Fruit fly (Drosophila melanogaster): ENCODE results near the gene x16.
A peak's percentile ranks its signal among the peaks of the same experiment; 100 is the strongest.

x16 gene

dm6 chr2L:6956725-6957124 lies 36.7 kb upstream of the x16 start, which contains the start of the genes CG13775 and CG3430 (continued):
- TF ChIP-seq amos (GFP tag; IDR thresholded peaks at IDR 0.05; ENCODE audit: partially characterized antibody) = peak; percentile 78
- no peak for TF ChIP-seq Dip3 (GFP tag; optimal IDR thresholded peaks at IDR 0.05)
- TF ChIP-seq CG42726 (GFP tag; IDR thresholded peaks at IDR 0.05; ENCODE audit: partially characterized antibody) = peak; percentile 66; the same call in 1 of the 2 replicates
- no peak for TF ChIP-seq CG4854 (GFP tag; optimal IDR thresholded peaks at IDR 0.05)
- no peak for TF ChIP-seq dimm (GFP tag; IDR thresholded peaks at IDR 0.05)
- TF ChIP-seq CG16779 (GFP tag; IDR thresholded peaks at IDR 0.05) = no peak
- TF ChIP-seq odd (GFP tag; optimal IDR thresholded peaks at IDR 0.05) = no peak
- TF ChIP-seq CG13624 (GFP tag; optimal IDR thresholded peaks at IDR 0.05) = peak; percentile 57
- TF ChIP-seq MBD-R2 (GFP tag; IDR thresholded peaks at IDR 0.05) = peak; percentile 96
- TF ChIP-seq unpg (GFP tag; optimal IDR thresholded peaks at IDR 0.05) = no peak
- no peak for TF ChIP-seq crol (GFP tag; IDR thresholded peaks at IDR 0.05)
- TF ChIP-seq Ets97D (GFP tag; optimal IDR thresholded peaks at IDR 0.05) = peak; percentile 93
- TF ChIP-seq CG4820 (GFP tag; optimal IDR thresholded peaks at IDR 0.05) = peak; percentile 2
- no peak for TF ChIP-seq CTCF (GFP tag; optimal IDR thresholded peaks at IDR 0.05)
- no peak for TF ChIP-seq CG12236 (GFP tag; optimal IDR thresholded peaks at IDR 0.05)
- no peak for TF ChIP-seq CG11695 (GFP tag; IDR thresholded peaks at IDR 0.05)
- TF ChIP-seq CG1602 (GFP tag; optimal IDR thresholded peaks at IDR 0.05) = no peak
- no peak for TF ChIP-seq onecut (GFP tag; IDR thresholded peaks at IDR 0.05)
- TF ChIP-seq gt (GFP tag; IDR thresholded peaks at IDR 0.05) = no peak
- no peak for TF ChIP-seq dan (GFP tag; IDR thresholded peaks at IDR 0.05)
- TF ChIP-seq inv (GFP tag; IDR thresholded peaks at IDR 0.05; ENCODE audit: partially characterized antibody) = peak; percentile 48; the same call in 1 of the 2 replicates
- peak; percentile 10 for TF ChIP-seq CG33557 (GFP tag; optimal IDR thresholded peaks at IDR 0.05)
- peak; percentile 22 for TF ChIP-seq Sry-β (GFP tag; optimal IDR thresholded peaks at IDR 0.05)
- no peak for TF ChIP-seq Mrtf (GFP tag; IDR thresholded peaks at IDR 0.05)
- peak; percentile 70; the same call in 2 of the 3 replicates for TF ChIP-seq Opbp (GFP tag; IDR thresholded peaks at IDR 0.05; ENCODE audit: partially characterized antibody)
- TF ChIP-seq CG11723 (GFP tag; optimal IDR thresholded peaks at IDR 0.05) = no peak
- no peak for TF ChIP-seq CG3726 (GFP tag; IDR thresholded peaks at IDR 0.05)
- TF ChIP-seq CG9215 (GFP tag; IDR thresholded peaks at IDR 0.05) = no peak
- TF ChIP-seq CG15514 (GFP tag; optimal IDR thresholded peaks at IDR 0.05) = peak; percentile 73
- no peak for TF ChIP-seq Ravus (GFP tag; IDR thresholded peaks at IDR 0.05)
- TF ChIP-seq HLH4C (GFP tag; IDR thresholded peaks at IDR 0.05; ENCODE audit: partially characterized antibody) = peak; percentile 63
- no peak for TF ChIP-seq Lpt (GFP tag; optimal IDR thresholded peaks at IDR 0.05)
- no peak for TF ChIP-seq CkIIα-i1 (GFP tag; IDR thresholded peaks at IDR 0.05)
- TF ChIP-seq unc-4 (GFP tag; IDR thresholded peaks at IDR 0.05; ENCODE audit: partially characterized antibody) = peak; percentile 72
- TF ChIP-seq Myb (GFP tag; optimal IDR thresholded peaks at IDR 0.05) = peak; percentile 41
- peak; percentile 3 for TF ChIP-seq CG8290 (GFP tag; optimal IDR thresholded peaks at IDR 0.05)
- peak in 1 of 2 experiments; percentile 62 for TF ChIP-seq CG8290 (tag; optimal IDR thresholded peaks at IDR 0.05)
- TF ChIP-seq salm (tag; optimal IDR thresholded peaks at IDR 0.05) = no peak
- no peak for TF ChIP-seq CG8388 (GFP tag; optimal IDR thresholded peaks at IDR 0.05)
- no peak for TF ChIP-seq bsh (GFP tag; optimal IDR thresholded peaks at IDR 0.05)
- TF ChIP-seq CG2199 (GFP tag; IDR thresholded peaks at IDR 0.05) = no peak
- TF ChIP-seq Dip2 (GFP tag; IDR thresholded peaks at IDR 0.05) = no peak
- TF ChIP-seq twi (tag; optimal IDR thresholded peaks at IDR 0.05) = no peak
- TF ChIP-seq HLH3B (GFP tag; IDR thresholded peaks at IDR 0.05) = no peak
- peak; percentile 44 for TF ChIP-seq CG9727 (GFP tag; optimal IDR thresholded peaks at IDR 0.05)
- TF ChIP-seq aop (GFP tag; IDR thresholded peaks at IDR 0.05) = peak; percentile 94
- TF ChIP-seq croc (GFP tag; conservative IDR thresholded peaks at IDR 0.05) = no peak
- no peak for TF ChIP-seq CG7839 (tag; optimal IDR thresholded peaks at IDR 0.05)
- no peak for TF ChIP-seq CrebB (tag; optimal IDR thresholded peaks at IDR 0.05)
- TF ChIP-seq CG10979 (tag; optimal IDR thresholded peaks at IDR 0.05) = no peak
- no peak for TF ChIP-seq p53 (GFP tag; optimal IDR thresholded peaks at IDR 0.05)
- TF ChIP-seq CG12071 (GFP tag; optimal IDR thresholded peaks at IDR 0.05) = no peak

Data from whole organism, embryonic.